Worm (Caenorhabditis elegans) whole organism, L4 larva: Measurements from ENCODE around the gene srd-38.

ENCODE experiments used
- ama-1 ChIP-seq: fragments of 150-350 bp; optimal IDR thresholded peaks from 2 replicates; lab custom pipeline; 2014; ENCODE audit warnings: inconsistent platforms, mixed read lengths
- ceh-82 ChIP-seq: sonication (generic microtip); optimal IDR thresholded peaks from 2 replicates; lab custom pipeline; 2017; ENCODE audit warnings: missing biosample characterization, missing genetic modification characterization
- egl-27 ChIP-seq: sonication (generic microtip); optimal IDR thresholded peaks from 3 replicates; lab custom pipeline; 2017; ENCODE audit warnings: missing biosample characterization, missing genetic modification reagents, missing genetic modification characterization
- lin-15B ChIP-seq: fragments of 150-350 bp; sonication (generic microtip); optimal IDR thresholded peaks from 3 replicates; lab custom pipeline; 2014; ENCODE audit warnings: missing biosample characterization, missing genetic modification characterization
- lsy-2 ChIP-seq, 2 experiments: fragments of 150-350 bp in 1 of 2; sonication (generic microtip) in 1 of 2; optimal IDR thresholded peaks; 2 replicates each; lab custom pipeline; 2014 to 2017; ENCODE audit warnings: missing biosample characterization in 2 of 2, missing genetic modification characterization in 2 of 2
- mdt-29 ChIP-seq: fragments of 200-800 bp; sonication (Bioruptor generic); IDR thresholded peaks from 2 replicates; pipeline ENCODE4 v1.3.6; 2022; ENCODE audit warnings: missing genetic modification reagents, missing genetic modification characterization, missing compliant biosample characterization
- mxl-3 ChIP-seq: fragments of 200-800 bp; sonication (Bioruptor generic); optimal IDR thresholded peaks from 2 replicates; lab custom pipeline; 2018; ENCODE audit warnings: mild to moderate bottlenecking, missing genetic modification characterization, missing compliant biosample characterization
- nhr-11 ChIP-seq: fragments of 150-350 bp; optimal IDR thresholded peaks from 2 replicates; lab custom pipeline; 2014; ENCODE audit warnings: missing biosample characterization, missing genetic modification characterization
- nhr-76 ChIP-seq: fragments of 150-350 bp; optimal IDR thresholded peaks from 2 replicates; lab custom pipeline; 2014; ENCODE audit warnings: missing biosample characterization, missing genetic modification characterization
- snpc-4 ChIP-seq: fragments of 150-350 bp; optimal IDR thresholded peaks from 2 replicates; lab custom pipeline; 2014; ENCODE audit warnings: missing biosample characterization, missing genetic modification characterization
- spr-3 ChIP-seq: fragments of 200-800 bp; sonication (Bioruptor generic); optimal IDR thresholded peaks from 2 replicates; lab custom pipeline; 2018; ENCODE audit warnings: mild to moderate bottlenecking, missing genetic modification characterization, missing compliant biosample characterization
- unc-62 ChIP-seq, 3 experiments: fragments of 150-350 bp in 1 of 3; sonication (generic microtip); optimal IDR thresholded peaks in 2 of 3; peaks in 1 of 3; 1 replicate in 1 of 3; 2 replicates in 2 of 3; lab custom pipeline; 2014 to 2017; ENCODE audit warnings: missing biosample characterization in 3 of 3, missing genetic modification characterization in 3 of 3, missing genetic modification reagents in 3 of 3, missing genotype in 1 of 3
- zag-1 ChIP-seq: fragments of 150-350 bp; optimal IDR thresholded peaks from 2 replicates; lab custom pipeline; 2014; ENCODE audit warnings: missing biosample characterization, missing genetic modification characterization
- zfp-2 ChIP-seq: sonication (generic microtip); optimal IDR thresholded peaks from 2 replicates; lab custom pipeline; 2016; ENCODE audit warnings: mild to moderate bottlenecking, missing genetic modification characterization, missing compliant biosample characterization

DNA sequence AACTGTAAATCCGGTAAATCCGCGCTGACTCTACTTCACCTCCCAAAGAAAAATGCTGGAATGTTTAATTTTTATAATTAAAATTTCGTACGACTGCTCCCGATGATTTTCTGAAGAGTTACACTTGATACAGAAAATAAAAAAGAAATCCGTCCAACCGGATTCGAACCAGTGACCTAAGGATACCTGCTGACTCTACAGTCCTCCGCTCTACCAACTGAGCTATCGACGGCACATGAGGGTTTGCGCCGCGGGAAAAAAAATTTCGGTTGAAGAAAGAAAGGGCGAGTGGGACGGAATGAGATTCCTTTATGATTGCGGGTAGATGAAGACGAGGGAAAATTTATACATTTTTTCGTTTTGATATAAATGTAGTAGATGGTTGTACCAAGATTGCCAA lies 7.0 kb upstream of the srd-38 start:
- no peak for TF ChIP-seq ama-1 (lab: Kevin White, UChicago)
- TF ChIP-seq lin-15B (tag; lab: Kevin White, UChicago) = no peak
- no peak for TF ChIP-seq zag-1 (tag; lab: Kevin White, UChicago)
- no peak for TF ChIP-seq egl-27 (tag; lab: Kevin White, UChicago)
- TF ChIP-seq snpc-4 (tag; lab: Kevin White, UChicago) = no peak
- no peak for TF ChIP-seq mdt-29 (GFP tag; lab: Robert Waterston, UW)
- TF ChIP-seq spr-3 (GFP tag; lab: Kevin White, UChicago) = no peak
- no peak for TF ChIP-seq zfp-2 (tag; lab: Kevin White, UChicago)
- no peak for TF ChIP-seq nhr-11 (tag; lab: Kevin White, UChicago)
- no peak for TF ChIP-seq ceh-82 (tag; lab: Kevin White, UChicago)
- no peak for TF ChIP-seq lsy-2 (tag; optimal IDR thresholded peaks at IDR 0.05; lab: Kevin White, UChicago)
- TF ChIP-seq unc-62 (GFP tag; optimal IDR thresholded peaks at IDR 0.05 in 1 of 2; lab: Kevin White, UChicago) = no peak
- TF ChIP-seq unc-62 (tag; optimal IDR thresholded peaks at IDR 0.05; lab: Kevin White, UChicago) = no peak
- TF ChIP-seq mxl-3 (GFP tag; lab: Kevin White, UChicago) = no peak
- TF ChIP-seq nhr-76 = no peak
